Worm (Caenorhabditis elegans) whole organism, L3 larva: Measurements from ENCODE around the gene T04C9.1.

ENCODE experiments used
- R02D3.7 ChIP-seq: fragments of 150-350 bp; optimal IDR thresholded peaks from 2 replicates; lab custom pipeline; 2014; ENCODE audit warnings: missing biosample characterization, missing genetic modification characterization
- ZK546.5 ChIP-seq: sonication (generic microtip); optimal IDR thresholded peaks from 2 replicates; lab custom pipeline; 2017; ENCODE audit warnings: missing biosample characterization, missing genetic modification characterization
- aly-2 ChIP-seq: fragments of 150-350 bp; optimal IDR thresholded peaks from 2 replicates; lab custom pipeline; 2014; ENCODE audit warnings: missing biosample characterization, missing genetic modification characterization
- ama-1 ChIP-seq: fragments of 150-350 bp; optimal IDR thresholded peaks from 2 replicates; lab custom pipeline; 2018
- ceh-16 ChIP-seq: sonication (generic microtip); optimal IDR thresholded peaks from 2 replicates; lab custom pipeline; 2017; ENCODE audit warnings: missing biosample characterization, missing genetic modification characterization
- ceh-28 ChIP-seq: fragments of 150-350 bp; optimal IDR thresholded peaks from 2 replicates; lab custom pipeline; 2014; ENCODE audit warnings: missing biosample characterization, missing genetic modification reagents, missing genetic modification characterization
- ceh-82 ChIP-seq: fragments of 150-350 bp; optimal IDR thresholded peaks from 2 replicates; lab custom pipeline; 2014; ENCODE audit warnings: missing biosample characterization, missing genetic modification characterization
- egl-27 ChIP-seq: sonication (generic microtip); optimal IDR thresholded peaks from 4 replicates; lab custom pipeline; 2017; ENCODE audit warnings: missing biosample characterization, missing genetic modification reagents, missing genetic modification characterization
- elt-1 ChIP-seq: fragments of 150-350 bp; optimal IDR thresholded peaks from 2 replicates; lab custom pipeline; 2014; ENCODE audit warnings: missing biosample characterization, missing genetic modification characterization
- elt-2 ChIP-seq: sonication (generic microtip); optimal IDR thresholded peaks from 2 replicates; lab custom pipeline; 2016; ENCODE audit warnings: missing genetic modification reagents, mild to moderate bottlenecking, missing genetic modification characterization, missing compliant biosample characterization
- elt-3 ChIP-seq, 3 experiments: fragments of 150-350 bp in 1 of 3; sonication (generic microtip) in 2 of 3; optimal IDR thresholded peaks; 2 replicates in 2 of 3; 4 replicates in 1 of 3; lab custom pipeline; 2014 to 2017; ENCODE audit warnings: missing biosample characterization in 3 of 3, missing genetic modification characterization in 3 of 3
- eor-1 ChIP-seq, 2 experiments: fragments of 150-350 bp; optimal IDR thresholded peaks; 2 replicates each; lab custom pipeline; 2014 to 2018; ENCODE audit warnings: missing biosample characterization in 2 of 2, missing genetic modification characterization in 2 of 2
- fkh-10 ChIP-seq: sonication (generic microtip); optimal IDR thresholded peaks from 2 replicates; lab custom pipeline; 2017; ENCODE audit warnings: missing biosample characterization, missing genetic modification reagents, missing genetic modification characterization
- fkh-2 ChIP-seq: fragments of 150-350 bp; optimal IDR thresholded peaks from 2 replicates; lab custom pipeline; 2014; ENCODE audit warnings: missing biosample characterization, missing genetic modification reagents, missing genetic modification characterization
- fos-1 ChIP-seq: fragments of 150-350 bp; optimal IDR thresholded peaks from 2 replicates; lab custom pipeline; 2014; ENCODE audit warnings: missing biosample characterization, missing genetic modification characterization
- hmg-11 ChIP-seq: sonication (generic microtip); optimal IDR thresholded peaks from 2 replicates; lab custom pipeline; 2016; ENCODE audit warnings: missing genetic modification characterization, missing compliant biosample characterization
- lin-15B ChIP-seq: fragments of 150-350 bp; optimal IDR thresholded peaks from 2 replicates; lab custom pipeline; 2014; ENCODE audit warnings: missing biosample characterization, missing genetic modification characterization
- lin-39 ChIP-seq: fragments of 150-350 bp; optimal IDR thresholded peaks from 2 replicates; lab custom pipeline; 2018; ENCODE audit warnings: missing biosample characterization, missing genetic modification reagents, missing genetic modification characterization
- lsy-12 ChIP-seq: sonication (generic microtip); optimal IDR thresholded peaks from 2 replicates; lab custom pipeline; 2016; ENCODE audit warnings: mild to moderate bottlenecking, missing genetic modification characterization, missing compliant biosample characterization
- mml-1 ChIP-seq: fragments of 150-350 bp; sonication (generic microtip); optimal IDR thresholded peaks from 3 replicates; lab custom pipeline; 2014; ENCODE audit warnings: missing biosample characterization, missing genetic modification characterization
- nfya-1 ChIP-seq: sonication (generic microtip); optimal IDR thresholded peaks from 2 replicates; lab custom pipeline; 2017; ENCODE audit warnings: missing genetic modification characterization, mild to moderate bottlenecking, missing compliant biosample characterization, antibody characterized with exemption, moderate library complexity; ENCODE audit not compliant: insufficient read depth
- nhr-12 ChIP-seq: fragments of 150-350 bp; optimal IDR thresholded peaks from 2 replicates; lab custom pipeline; 2014; ENCODE audit warnings: missing biosample characterization, missing genetic modification characterization
- nhr-23 ChIP-seq: fragments of 150-350 bp; optimal IDR thresholded peaks from 2 replicates; lab custom pipeline; 2014; ENCODE audit warnings: missing biosample characterization, missing genetic modification reagents, missing genetic modification characterization
- nhr-237 ChIP-seq: fragments of 150-350 bp; optimal IDR thresholded peaks from 2 replicates; lab custom pipeline; 2014; ENCODE audit warnings: missing biosample characterization, missing genetic modification characterization
- nhr-28 ChIP-seq: fragments of 150-350 bp; optimal IDR thresholded peaks from 2 replicates; lab custom pipeline; 2014; ENCODE audit warnings: missing biosample characterization, missing genetic modification characterization
- nhr-43 ChIP-seq: sonication (generic microtip); optimal IDR thresholded peaks from 2 replicates; lab custom pipeline; 2016; ENCODE audit warnings: mild to moderate bottlenecking, missing genetic modification characterization, missing compliant biosample characterization; ENCODE audit not compliant: poor library complexity, severe bottlenecking
- nhr-67 ChIP-seq: fragments of 150-350 bp; optimal IDR thresholded peaks from 2 replicates; lab custom pipeline; 2014; ENCODE audit warnings: missing biosample characterization, missing genetic modification characterization
- pha-4 ChIP-seq: fragments of 150-350 bp; optimal IDR thresholded peaks from 2 replicates; lab custom pipeline; 2014; ENCODE audit warnings: missing biosample characterization, missing genetic modification reagents, missing genetic modification characterization
- pqm-1 ChIP-seq: fragments of 150-350 bp; optimal IDR thresholded peaks from 2 replicates; lab custom pipeline; 2017; ENCODE audit warnings: missing biosample characterization, missing genetic modification characterization, inconsistent platforms
- skn-1 ChIP-seq: fragments of 150-350 bp; optimal IDR thresholded peaks from 2 replicates; lab custom pipeline; 2014; ENCODE audit warnings: missing biosample characterization, missing genetic modification characterization
- snpc-4 ChIP-seq: fragments of 150-350 bp; optimal IDR thresholded peaks from 2 replicates; lab custom pipeline; 2014; ENCODE audit warnings: missing biosample characterization, missing genetic modification characterization
- tbx-2 ChIP-seq: sonication (generic microtip); optimal IDR thresholded peaks from 2 replicates; lab custom pipeline; 2016; ENCODE audit warnings: mild to moderate bottlenecking, missing genetic modification characterization, missing compliant biosample characterization
- zag-1 ChIP-seq: fragments of 150-350 bp; optimal IDR thresholded peaks from 2 replicates; lab custom pipeline; 2014; ENCODE audit warnings: missing biosample characterization, missing genetic modification characterization

Gene T04C9.1

ce11 chrIII:5953041-5953912, 39.7 kb upstream of the T04C9.1 start (continued):
- TF ChIP-seq skn-1 (tag; lab: Kevin White, UChicago) (no peak), ama-1 (lab: Kevin White, UChicago) (peak; percentile 35)

ce11 chrIII:5953913-5954290, 39.1 kb upstream of the T04C9.1 start:
- no peak for TF ChIP-seq nhr-237 (tag; lab: Kevin White, UChicago)

ce11 chrIII:5958172-5958886, 34.7 kb upstream of the T04C9.1 start, which contains the start of the genes nono-1 and nop-1:
TSS of gene nono-1 (minus strand) at chrIII:5958246.
TSS of gene nop-1 (plus strand) at chrIII:5958722.
- TF ChIP-seq ceh-28 (tag; lab: Kevin White, UChicago) (no peak), ZK546.5 (no peak), lsy-12 (tag; lab: Kevin White, UChicago) (no peak), fkh-2 (no peak), egl-27 (tag; lab: Kevin White, UChicago) (no peak), elt-2 (tag; lab: Kevin White, UChicago) (no peak), R02D3.7 (tag; lab: Kevin White, UChicago) (no peak), tbx-2 (tag; lab: Kevin White, UChicago) (no peak), skn-1 (tag; lab: Kevin White, UChicago) (no peak), nhr-12 (no peak), hmg-11 (tag; lab: Kevin White, UChicago) (peak; percentile 1), zag-1 (tag; lab: Kevin White, UChicago) (no peak), fos-1 (tag; lab: Kevin White, UChicago) (no peak), elt-3 (tag; optimal IDR thresholded peaks at IDR 0.05; lab: Kevin White, UChicago) (no peak), pha-4 (tag; lab: Kevin White, UChicago) (no peak), nhr-23 (tag; lab: Kevin White, UChicago) (no peak), snpc-4 (peak; percentile 36), ceh-16 (tag; lab: Kevin White, UChicago) (no peak), nhr-67 (tag; lab: Kevin White, UChicago) (no peak), elt-1 (tag; lab: Kevin White, UChicago) (no peak), nfya-1 (tag; lab: Kevin White, UChicago) (peak; percentile 84)

ce11 chrIII:5959049-5959448, 34.0 kb upstream of the T04C9.1 start:
- TF ChIP-seq fkh-10 (GFP tag; lab: Kevin White, UChicago), result no peak
- no peak for TF ChIP-seq ceh-82 (tag; lab: Kevin White, UChicago)
- no peak for TF ChIP-seq nhr-28 (tag; lab: Kevin White, UChicago)
- TF ChIP-seq eor-1 (tag; optimal IDR thresholded peaks at IDR 0.05; lab: Kevin White, UChicago), result no peak
- peak; percentile 39 for TF ChIP-seq pha-4 (tag; lab: Kevin White, UChicago)

- TF ChIP-seq skn-1 (tag; lab: Kevin White, UChicago) (no peak), egl-27 (tag; lab: Kevin White, UChicago) (no peak), elt-1 (tag; lab: Kevin White, UChicago) (no peak), aly-2 (tag; lab: Kevin White, UChicago) (no peak), lin-39 (tag; lab: Kevin White, UChicago) (no peak), lin-15B (no peak), eor-1 (tag; optimal IDR thresholded peaks at IDR 0.05; lab: Kevin White, UChicago) (no peak), nhr-43 (no peak), nhr-23 (tag; lab: Kevin White, UChicago) (no peak), ama-1 (lab: Kevin White, UChicago) (no peak), fos-1 (tag; lab: Kevin White, UChicago) (no peak), lsy-12 (tag; lab: Kevin White, UChicago) (no peak), mml-1 (no peak), ceh-28 (tag; lab: Kevin White, UChicago) (no peak), elt-3 (tag; optimal IDR thresholded peaks at IDR 0.05; lab: Kevin White, UChicago) (no peak), pqm-1 (tag; lab: Kevin White, UChicago) (no peak), snpc-4 (no peak)
These were observed 31.5 kb upstream of the T04C9.1 start for ce11 chrIII:5961560-5961959.
